Worm (Caenorhabditis elegans) whole organism, young adult: Measurements from ENCODE around the gene bud-31.

Experiments
- F52B5.7 ChIP-seq: sonication (generic microtip); optimal IDR thresholded peaks from 2 replicates; lab custom pipeline; 2016; ENCODE audit warnings: mild to moderate bottlenecking, missing genetic modification characterization, missing compliant biosample characterization
- ceh-79 ChIP-seq: sonication (generic microtip); optimal IDR thresholded peaks from 2 replicates; lab custom pipeline; 2017; ENCODE audit warnings: mild to moderate bottlenecking, missing genetic modification characterization, missing compliant biosample characterization
- ceh-91 ChIP-seq: fragments of 200-800 bp; sonication (Bioruptor generic); IDR thresholded peaks from 2 replicates; pipeline ENCODE4 v1.3.6; 2022; ENCODE audit warnings: missing genetic modification reagents, missing genetic modification characterization, missing compliant biosample characterization
- egrh-3 ChIP-seq: fragments of 200-800 bp; sonication (Bioruptor generic); IDR thresholded peaks from 2 replicates; pipeline ENCODE4 v1.3.6; 2022; ENCODE audit warnings: missing genetic modification reagents, missing genetic modification characterization, missing compliant biosample characterization
- lin-26 ChIP-seq: fragments of 200-800 bp; sonication (Bioruptor generic); IDR thresholded peaks from 2 replicates; pipeline ENCODE4 v1.3.6; 2022; ENCODE audit warnings: missing genetic modification reagents, missing genetic modification characterization, missing compliant biosample characterization
- lsl-1 ChIP-seq: fragments of 200-800 bp; sonication (Bioruptor generic); optimal IDR thresholded peaks from 2 replicates; lab custom pipeline; 2018; ENCODE audit warnings: mild to moderate bottlenecking, missing genetic modification characterization, moderate library complexity, missing compliant biosample characterization
- madf-3 ChIP-seq: fragments of 200-800 bp; sonication (Bioruptor generic); IDR thresholded peaks from 2 replicates; pipeline ENCODE4 v1.3.6; 2022; ENCODE audit warnings: missing genetic modification reagents, missing genetic modification characterization, missing compliant biosample characterization
- nfya-1 ChIP-seq: sonication (generic microtip); optimal IDR thresholded peaks from 2 replicates; lab custom pipeline; 2017; ENCODE audit warnings: antibody characterized with exemption, missing compliant biosample characterization, missing genetic modification characterization, borderline replicate concordance; ENCODE audit not compliant: insufficient read depth
- nhr-80 ChIP-seq: sonication (generic microtip); optimal IDR thresholded peaks from 2 replicates; lab custom pipeline; 2016; ENCODE audit warnings: missing genetic modification characterization, missing compliant biosample characterization
- rpc-1 ChIP-seq, 2 experiments: fragments of 150-350 bp in 1 of 2; sonication (generic microtip) in 1 of 2; optimal IDR thresholded peaks; 2 replicates each; lab custom pipeline; 2014 to 2018; ENCODE audit warnings: missing biosample characterization in 1 of 2, missing genetic modification characterization in 1 of 2, missing genetic modification reagents in 1 of 2, missing genotype in 1 of 2

ce11 chrIII:9663943-9664342 is 32.4 kb downstream of the bud-31 start:
- no peak for TF ChIP-seq nfya-1 (tag; lab: Kevin White, UChicago)
- TF ChIP-seq nhr-80 (tag; lab: Kevin White, UChicago), result no peak
- no peak for TF ChIP-seq ceh-91 (GFP tag; lab: Robert Waterston, UW)
- TF ChIP-seq F52B5.7 (tag; lab: Kevin White, UChicago), result no peak
- no peak for TF ChIP-seq ceh-79 (tag; lab: Kevin White, UChicago)
- TF ChIP-seq lin-26, result no peak
- TF ChIP-seq lsl-1, result no peak
- TF ChIP-seq madf-3 (GFP tag; lab: Robert Waterston, UW), result no peak
- TF ChIP-seq egrh-3 (GFP tag; lab: Robert Waterston, UW), result no peak
- TF ChIP-seq rpc-1 (optimal IDR thresholded peaks at IDR 0.05; lab: Kevin White, UChicago), result no peak
- TF ChIP-seq rpc-1 (tag; optimal IDR thresholded peaks at IDR 0.05; lab: Kevin White, UChicago), result no peak
